Worm (Caenorhabditis elegans): ENCODE measurements around the gene Y38E10A.1.

DNA sequence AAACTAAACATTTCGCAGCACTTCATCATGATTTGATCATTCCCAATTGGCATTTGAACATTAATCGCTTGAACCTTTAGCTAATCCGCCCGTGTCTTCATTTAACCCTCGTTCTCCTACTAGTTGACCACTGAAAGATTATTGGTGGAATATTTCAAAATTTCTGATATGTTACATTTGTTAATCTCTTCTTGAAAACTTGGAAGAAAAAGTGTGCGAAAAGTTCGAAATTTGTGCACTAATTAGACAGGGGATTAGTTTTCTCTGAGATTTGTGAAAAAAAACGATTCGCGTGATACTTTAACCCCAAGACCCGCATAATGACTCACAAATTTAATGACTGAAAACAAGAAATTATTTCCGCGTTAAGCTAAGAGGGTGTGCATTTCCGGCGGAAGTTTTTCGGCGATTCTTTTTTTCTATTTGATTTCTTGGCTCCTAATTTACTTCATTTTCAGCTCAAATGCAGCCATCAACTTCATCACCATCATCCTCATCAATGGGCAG lies 35.1 kb downstream of the Y38E10A.1 start, which contains the start of gene nimk-1:
- no peak for TF ChIP-seq M03D4.4 (tag; optimal IDR thresholded peaks at IDR 0.05)
- no peak for TF ChIP-seq snpc-4 (tag; optimal IDR thresholded peaks at IDR 0.05)
- TF ChIP-seq nhr-76 (tag; optimal IDR thresholded peaks at IDR 0.05) = no peak
- TF ChIP-seq pha-4 (tag; optimal IDR thresholded peaks at IDR 0.05) = no peak
- TF ChIP-seq tbx-8 (GFP tag; optimal IDR thresholded peaks at IDR 0.05) = no peak
- no peak for TF ChIP-seq ztf-11 (tag; optimal IDR thresholded peaks at IDR 0.05)
- TF ChIP-seq unc-62 (GFP tag; optimal IDR thresholded peaks at IDR 0.05) = no peak
- TF ChIP-seq unc-39 (tag; optimal IDR thresholded peaks at IDR 0.05) = no peak
- no peak for TF ChIP-seq lin-13 (tag; optimal IDR thresholded peaks at IDR 0.05)
- TF ChIP-seq flh-1 (GFP tag; optimal IDR thresholded peaks at IDR 0.05) = no peak
- TF ChIP-seq nhr-237 (tag; optimal IDR thresholded peaks at IDR 0.05) = no peak
- TF ChIP-seq mls-2 (tag; optimal IDR thresholded peaks at IDR 0.05) = no peak

All from whole organism, mixed stage, embryonic.